Fruit fly (Drosophila melanogaster) whole organism, wandering third instar larva: ENCODE results near the gene CG5013.

ENCODE experiments used
- GATAd ChIP-seq: sonication (Bioruptor generic); optimal IDR thresholded peaks from 2 replicates; lab custom pipeline; 2016; ENCODE audit warnings: missing biosample characterization, missing genetic modification characterization
- Hr78 ChIP-seq: fragments of >200 bp; optimal IDR thresholded peaks from 2 replicates; lab custom pipeline; 2017; ENCODE audit warnings: missing biosample characterization, missing genetic modification characterization
- Rel ChIP-seq, 2 experiments: fragments of 200-800 bp; sonication (Bioruptor generic) in 1 of 2; optimal IDR thresholded peaks; 2 replicates in 1 of 2; 3 replicates in 1 of 2; lab custom pipeline; 2016 to 2019; ENCODE audit warnings: mild to moderate bottlenecking in 2 of 2, missing biosample characterization in 2 of 2, missing genetic modification characterization in 2 of 2, moderate library complexity in 1 of 2
- br ChIP-seq: fragments of 200-800 bp; sonication (Bioruptor generic); optimal IDR thresholded peaks from 2 replicates; lab custom pipeline; 2016; ENCODE audit warnings: missing biosample characterization, missing genetic modification characterization
- dmrt93B ChIP-seq: fragments of 200-800 bp; sonication (Bioruptor generic); optimal IDR thresholded peaks from 2 replicates; lab custom pipeline; 2018; ENCODE audit warnings: missing biosample characterization, mild to moderate bottlenecking, missing genetic modification characterization
- dsf ChIP-seq: sonication (Bioruptor generic); optimal IDR thresholded peaks from 2 replicates; lab custom pipeline; 2016; ENCODE audit warnings: missing biosample characterization, missing genetic modification characterization, borderline replicate concordance
- foxo ChIP-seq, 2 experiments: fragments of 200-800 bp; sonication (Bioruptor generic); optimal IDR thresholded peaks; 2 replicates in 1 of 2; 3 replicates in 1 of 2; lab custom pipeline; 2016 to 2017; ENCODE audit warnings: missing biosample characterization in 2 of 2, missing genetic modification characterization in 2 of 2
- lola ChIP-seq: fragments of >200 bp; optimal IDR thresholded peaks from 2 replicates; lab custom pipeline; 2017; ENCODE audit warnings: missing biosample characterization, missing genetic modification characterization
- pan ChIP-seq: fragments of >200 bp; optimal IDR thresholded peaks from 2 replicates; lab custom pipeline; 2017
- usp ChIP-seq: fragments of >200 bp; optimal IDR thresholded peaks from 2 replicates; lab custom pipeline; 2017; ENCODE audit warnings: missing biosample characterization, missing genetic modification characterization

DNA sequence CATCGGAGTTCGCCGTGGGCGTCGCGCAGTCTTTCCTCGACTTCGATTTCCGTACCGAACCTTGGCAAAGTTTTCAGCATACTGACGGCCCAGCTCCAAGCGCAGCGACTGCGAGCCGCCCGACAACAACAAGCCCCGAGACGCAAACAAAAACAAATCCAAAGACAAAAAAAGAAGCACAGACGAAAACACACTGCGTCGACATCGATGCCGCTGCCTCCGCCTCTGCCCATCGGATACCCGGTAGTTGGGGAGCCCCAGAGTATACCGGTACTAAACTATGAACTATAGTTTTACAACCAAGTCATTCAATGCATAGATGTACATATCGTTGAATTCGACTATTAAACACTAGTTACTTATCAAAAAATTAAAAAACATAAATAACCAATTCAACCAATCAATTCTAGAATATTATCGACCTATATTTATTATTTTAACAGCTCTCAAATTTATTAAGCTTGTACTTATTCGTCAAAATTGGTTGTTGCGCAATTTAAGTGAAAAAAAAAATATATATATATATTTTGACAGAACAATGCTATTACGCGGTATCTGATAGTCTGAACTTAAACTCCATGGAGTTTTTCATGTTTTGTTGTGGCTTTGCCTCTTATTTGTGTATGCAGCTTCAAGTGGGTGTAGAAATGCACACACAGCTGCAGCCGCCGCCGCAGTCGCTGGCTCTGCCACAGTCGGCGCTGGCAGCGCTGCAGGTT lies 44.7 kb downstream of the CG5013 start:
- TF ChIP-seq GATAd (no peak), dmrt93B (GFP tag; lab: Kevin White, UChicago) (peak; percentile 11), lola (GFP tag; lab: Kevin White, UChicago) (no peak), Hr78 (no peak), Rel (GFP tag; optimal IDR thresholded peaks at IDR 0.05; lab: Kevin White, UChicago) (no peak), Rel (tag; optimal IDR thresholded peaks at IDR 0.05; lab: Kevin White, UChicago) (no peak), pan (lab: Kevin White, UChicago) (no peak), foxo (GFP tag; optimal IDR thresholded peaks at IDR 0.05; lab: Kevin White, UChicago) (peak in 1 of 2 experiments; percentile 67), dsf (no peak), usp (GFP tag; lab: Kevin White, UChicago) (no peak), br (peak; percentile 10)
